Worm (Caenorhabditis elegans): ENCODE measurements around the gene gpa-1.

ce11 chrV:11196109-11196508 lies 18.6 kb upstream of the gpa-1 start, which contains the start of gene clc-6:
- TF ChIP-seq unc-62 (GFP tag; optimal IDR thresholded peaks at IDR 0.05) (no peak), snpc-4 (tag; optimal IDR thresholded peaks at IDR 0.05) (no peak), fkh-10 (GFP tag; optimal IDR thresholded peaks at IDR 0.05) (no peak), lin-15B (tag; optimal IDR thresholded peaks at IDR 0.05) (no peak), nhr-76 (tag; optimal IDR thresholded peaks at IDR 0.05) (no peak), pqm-1 (tag; optimal IDR thresholded peaks at IDR 0.05) (no peak), nhr-12 (tag; optimal IDR thresholded peaks at IDR 0.05) (no peak)

Measured in whole organism, L1 larva.